Worm (Caenorhabditis elegans): ENCODE results near the gene znf-593.
"Not testable (repeated sequence)": the region's sequence is repeated elsewhere in the genome, so short reads cannot be mapped to it uniquely, and the experiment has no call there.

The znf-593 gene

ce11 chrIII:11895504-11895903 is 23.0 kb downstream of the znf-593 start:
- no peak for TF ChIP-seq unc-62 (GFP tag; optimal IDR thresholded peaks at IDR 0.05)

DNA sequence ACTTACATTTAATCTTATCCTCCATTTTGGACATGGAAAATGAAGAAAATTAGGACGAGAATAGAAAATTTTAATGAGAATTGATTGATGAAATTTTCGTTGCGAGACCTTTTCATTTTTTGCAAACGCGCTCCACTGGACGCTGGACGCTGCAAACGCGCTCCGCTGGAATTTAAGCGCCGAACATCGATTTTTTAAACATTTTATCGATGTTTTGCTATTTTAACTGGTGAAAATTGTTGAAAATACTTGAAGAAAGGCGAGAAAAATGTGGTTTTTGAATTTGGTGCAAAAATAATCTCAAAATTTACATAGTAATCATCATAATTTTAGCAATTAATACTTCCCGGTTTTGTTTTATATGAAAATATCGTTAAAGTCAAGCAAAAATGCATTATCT is 25.6 kb downstream of the znf-593 start, which contains the start of gene Y56A3A.41:
Gene Y56A3A.41 (minus strand): TSS at position 101 of the 400 bp plus-strand sequence.
- TF ChIP-seq unc-62 (GFP tag; optimal IDR thresholded peaks at IDR 0.05) = no peak

DNA sequence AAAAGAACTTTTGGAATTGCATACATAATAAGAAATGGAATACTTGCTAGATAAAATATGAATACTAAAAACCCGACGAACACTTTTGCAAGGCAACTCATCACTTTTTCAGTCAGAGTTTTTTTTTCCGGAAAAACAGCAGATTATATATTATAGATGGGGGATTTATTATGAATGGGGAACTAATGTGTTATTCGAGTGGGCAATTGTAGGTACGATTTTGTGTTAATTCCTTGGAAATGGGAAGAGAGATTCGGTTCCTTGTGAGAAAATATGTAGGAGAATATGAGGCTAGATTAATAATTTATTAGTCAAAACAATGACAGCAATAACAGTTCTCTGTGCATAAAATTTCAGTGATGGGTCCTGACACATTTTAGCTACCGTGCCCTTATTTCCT is 27.2 kb downstream of the znf-593 start, which contains the start of gene faah-5:
Gene faah-5 (minus strand): TSS at position 101 of the 400 bp plus-strand sequence.
- TF ChIP-seq unc-62 (GFP tag; optimal IDR thresholded peaks at IDR 0.05) = no peak

ce11 chrIII:11883694-11884093 is 34.8 kb downstream of the znf-593 start, which contains the start of gene fbxb-22:
Gene fbxb-22, minus strand, starts transcription at chrIII:11883754.
- TF ChIP-seq unc-62 (GFP tag; optimal IDR thresholded peaks at IDR 0.05) = not testable (repeated sequence)

DNA sequence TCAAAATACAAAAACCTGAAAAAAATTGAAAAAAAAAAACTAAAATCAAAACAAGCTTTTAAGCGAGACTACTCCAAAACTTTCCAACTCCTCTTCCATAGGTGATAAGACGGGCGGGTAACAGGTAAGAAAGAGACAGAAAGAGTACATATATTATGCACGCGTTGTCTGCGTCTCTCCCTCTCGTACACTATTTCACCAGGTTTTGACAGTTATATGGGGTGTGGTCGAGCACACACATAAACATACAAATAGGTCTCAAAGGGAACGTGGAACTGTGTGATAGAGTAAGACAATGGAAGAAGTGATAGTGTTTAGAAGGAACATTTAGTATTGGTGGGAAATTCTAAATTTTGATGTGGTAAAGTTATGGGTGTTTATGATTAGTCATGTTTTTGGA is 37.0 kb downstream of the znf-593 start:
- TF ChIP-seq unc-62 (GFP tag; optimal IDR thresholded peaks at IDR 0.05) = no peak

- no peak for TF ChIP-seq unc-62 (GFP tag; optimal IDR thresholded peaks at IDR 0.05)
These were observed 39.8 kb downstream of the znf-593 start, which contains the start of gene Y56A3A.6 for ce11 chrIII:11878751-11879150. Gene Y56A3A.6, minus strand, starts transcription at chrIII:11878803.

DNA sequence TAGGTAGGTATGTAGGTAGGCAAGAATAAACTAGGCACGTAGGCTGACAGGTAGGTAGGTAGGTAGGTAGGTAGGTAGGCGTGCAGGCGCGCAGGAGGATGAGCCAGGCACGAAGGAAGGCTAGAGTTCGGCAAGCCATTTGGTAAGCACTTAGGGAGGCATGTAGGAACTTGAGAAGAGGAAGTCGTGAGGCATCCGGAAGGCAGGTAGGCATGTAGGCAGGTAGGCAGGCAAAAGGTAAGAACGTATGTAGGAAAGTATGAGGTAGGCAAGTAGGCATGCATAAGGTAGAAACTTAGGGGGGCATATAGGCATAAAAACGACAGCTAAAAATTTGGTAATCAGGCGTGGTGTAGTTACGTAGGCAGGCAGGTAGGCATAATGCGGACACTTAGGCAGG is 42.4 kb downstream of the znf-593 start:
- no peak for TF ChIP-seq unc-62 (GFP tag; optimal IDR thresholded peaks at IDR 0.05)

ce11 chrIII:11874242-11874641 is 44.3 kb downstream of the znf-593 start:
- no peak for TF ChIP-seq unc-62 (GFP tag; optimal IDR thresholded peaks at IDR 0.05)

ce11 chrIII:11871617-11872016 is 46.9 kb downstream of the znf-593 start:
- TF ChIP-seq unc-62 (GFP tag; optimal IDR thresholded peaks at IDR 0.05) = no peak

- no peak for TF ChIP-seq unc-62 (GFP tag; optimal IDR thresholded peaks at IDR 0.05)
These were observed 48.5 kb downstream of the znf-593 start for ce11 chrIII:11870009-11870408.

DNA sequence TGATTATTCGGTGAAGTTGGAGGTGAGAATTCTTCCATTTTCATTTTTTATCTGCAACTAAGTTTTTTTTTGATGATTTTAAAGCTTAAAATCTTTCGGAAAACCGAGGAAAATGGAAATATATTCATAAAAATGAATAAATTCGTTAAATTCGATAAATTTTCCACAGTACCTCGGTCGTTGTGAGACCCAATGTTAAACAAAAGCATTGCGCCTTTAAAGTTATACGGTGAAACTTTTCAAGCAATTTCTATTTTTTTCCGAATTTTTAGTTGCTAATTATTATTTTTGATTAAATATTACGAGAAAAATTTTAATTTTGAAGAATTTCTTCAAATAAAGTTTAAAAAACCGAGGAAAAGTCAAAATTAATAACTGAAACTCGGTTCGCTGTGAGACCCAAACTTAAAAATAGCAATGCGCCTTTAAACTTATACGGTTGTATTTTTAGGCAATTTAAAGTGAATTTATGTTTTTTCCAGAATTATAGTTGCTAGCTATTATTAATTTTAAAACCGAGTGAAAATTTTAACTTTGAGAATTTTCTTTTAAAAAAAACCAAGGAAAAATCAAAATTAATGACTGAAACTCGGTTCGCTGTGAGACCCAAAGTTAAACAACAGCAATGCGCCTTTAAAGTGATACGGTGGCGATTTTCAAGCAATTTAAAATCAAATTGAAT is 49.1 kb downstream of the znf-593 start, which contains the start of gene taf-12:
Gene taf-12 (minus strand): TSS at position 51 of the 682 bp plus-strand sequence.
- no peak for TF ChIP-seq unc-62 (GFP tag; optimal IDR thresholded peaks at IDR 0.05)

Measured in whole organism, dauer.